Fruit fly (Drosophila melanogaster): ENCODE results near the gene CG4270.

dm6 chr2L:2249578-2249977 lies 13.7 kb upstream of the CG4270 start:
- TF ChIP-seq h (optimal IDR thresholded peaks at IDR 0.05) (no peak), Sin3A (optimal IDR thresholded peaks at IDR 0.05) (no peak)
